Worm (Caenorhabditis elegans) whole organism, L1 larva: Measurements from ENCODE around the gene Y68A4A.13.

Experiments
- ceh-82 ChIP-seq, 3 experiments: fragments of 150-350 bp in 1 of 3; sonication (generic microtip) in 2 of 3; optimal IDR thresholded peaks; 2 replicates each; lab custom pipeline; 2014 to 2017; ENCODE audit warnings: missing biosample characterization in 3 of 3, missing genetic modification characterization in 3 of 3
- ceh-90 ChIP-seq: sonication (generic microtip); optimal IDR thresholded peaks from 2 replicates; lab custom pipeline; 2016; ENCODE audit warnings: missing genetic modification characterization, missing compliant biosample characterization
- efl-3 ChIP-seq: fragments of 200-800 bp; sonication (Bioruptor generic); optimal IDR thresholded peaks from 2 replicates; lab custom pipeline; 2018; ENCODE audit warnings: mild to moderate bottlenecking, missing genetic modification characterization, missing compliant biosample characterization
- fkh-10 ChIP-seq: sonication (generic microtip); optimal IDR thresholded peaks from 2 replicates; lab custom pipeline; 2017; ENCODE audit warnings: missing biosample characterization, missing genetic modification reagents, missing genetic modification characterization
- lin-35 ChIP-seq, 2 experiments: fragments of 150-350 bp; optimal IDR thresholded peaks; 2 replicates each; lab custom pipeline; 2014; ENCODE audit warnings: missing biosample characterization in 2 of 2, missing genetic modification characterization in 2 of 2, missing genetic modification reagents in 2 of 2
- nhr-47 ChIP-seq: sonication (generic microtip); optimal IDR thresholded peaks from 2 replicates; lab custom pipeline; 2016; ENCODE audit warnings: mild to moderate bottlenecking, missing genetic modification characterization, moderate library complexity, missing compliant biosample characterization
- pqm-1 ChIP-seq: sonication (generic microtip); optimal IDR thresholded peaks from 3 replicates; lab custom pipeline; 2017; ENCODE audit warnings: missing biosample characterization, missing genetic modification characterization
- tbx-2 ChIP-seq: sonication (generic microtip); optimal IDR thresholded peaks from 2 replicates; lab custom pipeline; 2016; ENCODE audit warnings: missing genetic modification characterization, missing compliant biosample characterization
- unc-130 ChIP-seq: fragments of 150-350 bp; optimal IDR thresholded peaks from 2 replicates; lab custom pipeline; 2017; ENCODE audit warnings: missing biosample characterization, missing genetic modification characterization, inconsistent platforms
- unc-62 ChIP-seq: fragments of 150-350 bp; optimal IDR thresholded peaks from 2 replicates; lab custom pipeline; 2014; ENCODE audit warnings: missing biosample characterization, missing genetic modification reagents, missing genetic modification characterization
- zag-1 ChIP-seq: fragments of 150-350 bp; optimal IDR thresholded peaks from 2 replicates; lab custom pipeline; 2014; ENCODE audit warnings: missing biosample characterization, missing genetic modification characterization

DNA sequence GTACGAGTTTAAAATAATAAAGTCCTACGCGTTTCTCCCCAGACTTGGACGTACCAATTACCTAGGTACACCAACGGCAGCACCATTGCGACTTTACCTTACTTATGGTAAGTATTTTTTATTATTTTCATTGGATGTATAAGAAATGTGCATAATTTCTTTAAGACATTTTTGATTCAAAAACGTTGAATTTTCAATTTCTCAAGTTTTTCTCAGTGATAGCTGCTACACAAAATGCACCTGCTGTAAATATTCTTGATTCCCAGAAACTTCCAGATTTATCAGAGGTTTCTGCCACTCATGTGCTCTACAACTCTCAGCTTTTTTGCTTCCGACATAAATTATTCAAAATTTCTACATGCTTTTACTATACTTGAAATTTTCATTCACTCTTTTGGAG, 25.9 kb downstream of the Y68A4A.13 start, which contains the start of gene srh-159:
- TF ChIP-seq nhr-47 (tag; lab: Kevin White, UChicago) (no peak), fkh-10 (GFP tag; lab: Kevin White, UChicago) (no peak), unc-62 (GFP tag; lab: Kevin White, UChicago) (no peak), zag-1 (tag; lab: Kevin White, UChicago) (no peak), tbx-2 (tag; lab: Kevin White, UChicago) (no peak), ceh-90 (tag; lab: Kevin White, UChicago) (no peak), efl-3 (GFP tag; lab: Kevin White, UChicago) (no peak), lin-35 (GFP tag; optimal IDR thresholded peaks at IDR 0.05; lab: Kevin White, UChicago) (no peak), ceh-82 (tag; optimal IDR thresholded peaks at IDR 0.05; lab: Kevin White, UChicago) (no peak), unc-130 (tag; lab: Kevin White, UChicago) (no peak), pqm-1 (tag; lab: Kevin White, UChicago) (no peak)
